Worm (Caenorhabditis elegans) whole organism, young adult: ENCODE results near the gene srh-21.
"Not testable (repeated sequence)": the region's sequence is repeated elsewhere in the genome, so short reads cannot be mapped to it uniquely, and the experiment has no call there.

ENCODE experiments used
- B0261.1 ChIP-seq: sonication (generic microtip); optimal IDR thresholded peaks from 2 replicates; lab custom pipeline; 2016; ENCODE audit warnings: mild to moderate bottlenecking, missing genetic modification characterization, moderate library complexity, missing compliant biosample characterization
- B0336.3 ChIP-seq: fragments of 200-800 bp; sonication (Bioruptor generic); IDR thresholded peaks from 2 replicates; pipeline ENCODE4 v1.3.6; 2022; ENCODE audit warnings: missing genetic modification characterization, missing compliant biosample characterization
- D2030.7 ChIP-seq: fragments of 200-800 bp; sonication (Bioruptor generic); IDR thresholded peaks from 2 replicates; pipeline ENCODE4 v1.3.6; 2022; ENCODE audit warnings: missing genetic modification reagents, missing genetic modification characterization, missing compliant biosample characterization
- F33H1.4 ChIP-seq: fragments of 200-800 bp; sonication (Bioruptor generic); IDR thresholded peaks from 2 replicates; pipeline ENCODE4 v1.3.6; 2022; ENCODE audit warnings: missing genetic modification reagents, missing genetic modification characterization, missing compliant biosample characterization
- F39B2.1 ChIP-seq: fragments of 200-800 bp; sonication (Bioruptor generic); IDR thresholded peaks from 2 replicates; pipeline ENCODE4 v1.3.6; 2022; ENCODE audit warnings: missing genetic modification reagents, missing genetic modification characterization, missing compliant biosample characterization
- F49E8.2 ChIP-seq: sonication (generic microtip); optimal IDR thresholded peaks from 3 replicates; lab custom pipeline; 2017; ENCODE audit warnings: missing genetic modification characterization, mild to moderate bottlenecking, missing compliant biosample characterization, antibody characterized with exemption, moderate library complexity; ENCODE audit not compliant: insufficient read depth
- F55B11.4 ChIP-seq: sonication (generic microtip); optimal IDR thresholded peaks from 2 replicates; lab custom pipeline; 2016; ENCODE audit warnings: missing compliant biosample characterization, missing genetic modification characterization, borderline replicate concordance; ENCODE audit not compliant: insufficient read depth
- F57A8.1 ChIP-seq: fragments of 200-800 bp; sonication (Bioruptor generic); optimal IDR thresholded peaks from 2 replicates; lab custom pipeline; 2018; ENCODE audit warnings: mild to moderate bottlenecking, missing genetic modification characterization, moderate library complexity, missing compliant biosample characterization
- K12H6.12 ChIP-seq: fragments of 200-800 bp; sonication (Bioruptor generic); optimal IDR thresholded peaks from 2 replicates; lab custom pipeline; 2018; ENCODE audit warnings: mild to moderate bottlenecking, missing genetic modification characterization, missing compliant biosample characterization
- T07F8.4 ChIP-seq: sonication (generic microtip); optimal IDR thresholded peaks from 2 replicates; lab custom pipeline; 2016; ENCODE audit warnings: mild to moderate bottlenecking, missing genetic modification characterization, moderate library complexity, missing compliant biosample characterization
- Y53F4B.3 ChIP-seq: fragments of 200-800 bp; sonication (Bioruptor generic); IDR thresholded peaks from 2 replicates; pipeline ENCODE4 v1.3.6; 2022; ENCODE audit warnings: missing genetic modification reagents, missing genetic modification characterization, missing compliant biosample characterization
- Y67H2A.10 ChIP-seq: fragments of 200-800 bp; sonication (Bioruptor generic); conservative IDR thresholded peaks from 2 replicates; pipeline ENCODE4 v1.3.6; 2022; ENCODE audit warnings: missing genetic modification reagents, missing genetic modification characterization, missing compliant biosample characterization
- Y79H2A.3 ChIP-seq: fragments of 200-800 bp; sonication (Bioruptor generic); conservative IDR thresholded peaks from 2 replicates; pipeline ENCODE4 v1.3.6; 2022; ENCODE audit warnings: missing genetic modification reagents, missing genetic modification characterization, missing compliant biosample characterization
- attf-6 ChIP-seq: fragments of 200-800 bp; sonication (Bioruptor generic); IDR thresholded peaks from 2 replicates; pipeline ENCODE4 v1.3.6; 2022; ENCODE audit warnings: missing genetic modification reagents, missing genetic modification characterization, missing compliant biosample characterization
- ceh-100 ChIP-seq: fragments of 200-800 bp; sonication (Bioruptor generic); IDR thresholded peaks from 2 replicates; pipeline ENCODE4 v1.3.6; 2022; ENCODE audit warnings: missing genetic modification reagents, missing genetic modification characterization, missing compliant biosample characterization
- ceh-27 ChIP-seq: fragments of 200-800 bp; sonication (Bioruptor generic); optimal IDR thresholded peaks from 2 replicates; lab custom pipeline; 2018; ENCODE audit warnings: mild to moderate bottlenecking, missing genetic modification characterization, moderate library complexity, missing compliant biosample characterization
- ceh-58 ChIP-seq: fragments of 200-800 bp; sonication (Bioruptor generic); IDR thresholded peaks from 2 replicates; pipeline ENCODE4 v1.3.6; 2022; ENCODE audit warnings: missing genetic modification characterization, missing compliant biosample characterization
- ceh-91 ChIP-seq: fragments of 200-800 bp; sonication (Bioruptor generic); IDR thresholded peaks from 2 replicates; pipeline ENCODE4 v1.3.6; 2022; ENCODE audit warnings: missing genetic modification reagents, missing genetic modification characterization, missing compliant biosample characterization
- dpl-1 ChIP-seq: fragments of 150-350 bp; optimal IDR thresholded peaks from 2 replicates; lab custom pipeline; 2014; ENCODE audit warnings: missing biosample characterization, missing genetic modification reagents, missing genetic modification characterization
- efl-1 ChIP-seq: fragments of 150-350 bp; optimal IDR thresholded peaks from 2 replicates; lab custom pipeline; 2014; ENCODE audit warnings: missing biosample characterization, missing genetic modification reagents, missing genetic modification characterization
- hmg-1.2 ChIP-seq: fragments of 200-800 bp; sonication (Bioruptor generic); IDR thresholded peaks from 2 replicates; pipeline ENCODE4 v1.3.6; 2022; ENCODE audit warnings: missing genetic modification reagents, missing genetic modification characterization, missing compliant biosample characterization
- lag-1 ChIP-seq: fragments of 200-800 bp; sonication (Bioruptor generic); IDR thresholded peaks from 2 replicates; pipeline ENCODE4 v1.3.6; 2022; ENCODE audit warnings: missing genetic modification reagents, missing genetic modification characterization, missing compliant biosample characterization
- lsy-27 ChIP-seq: sonication (generic microtip); optimal IDR thresholded peaks from 2 replicates; lab custom pipeline; 2017; ENCODE audit warnings: missing genetic modification characterization, mild to moderate bottlenecking, missing compliant biosample characterization, antibody characterized with exemption, missing genotype, borderline replicate concordance; ENCODE audit not compliant: insufficient read depth
- madf-3 ChIP-seq: fragments of 200-800 bp; sonication (Bioruptor generic); IDR thresholded peaks from 2 replicates; pipeline ENCODE4 v1.3.6; 2022; ENCODE audit warnings: missing genetic modification reagents, missing genetic modification characterization, missing compliant biosample characterization
- madf-8 ChIP-seq: fragments of 200-800 bp; sonication (Bioruptor generic); conservative IDR thresholded peaks from 2 replicates; pipeline ENCODE4 v1.3.6; 2022; ENCODE audit warnings: missing genetic modification reagents, missing genetic modification characterization, missing compliant biosample characterization
- mcd-1 ChIP-seq: fragments of 200-800 bp; sonication (Bioruptor generic); IDR thresholded peaks from 2 replicates; pipeline ENCODE4 v1.3.6; 2022; ENCODE audit warnings: missing genetic modification reagents, missing genetic modification characterization, missing compliant biosample characterization
- mes-4 ChIP-seq: sonication (generic microtip); optimal IDR thresholded peaks from 2 replicates; lab custom pipeline; 2016; ENCODE audit warnings: missing genotype, missing genetic modification characterization, missing compliant biosample characterization
- mxl-1 ChIP-seq: sonication (generic microtip); optimal IDR thresholded peaks from 2 replicates; lab custom pipeline; 2016; ENCODE audit warnings: missing genetic modification characterization, missing compliant biosample characterization
- pbrm-1 ChIP-seq: fragments of 200-800 bp; sonication (Bioruptor generic); IDR thresholded peaks from 2 replicates; pipeline ENCODE4 v1.3.6; 2022; ENCODE audit warnings: missing genetic modification reagents, missing genetic modification characterization, missing compliant biosample characterization
- pha-4 ChIP-seq: fragments of 150-350 bp; sonication (generic microtip); optimal IDR thresholded peaks from 2 replicates; lab custom pipeline; 2014; ENCODE audit warnings: missing biosample characterization, missing genetic modification reagents, missing genetic modification characterization
- repo-1 ChIP-seq: sonication (generic microtip); optimal IDR thresholded peaks from 2 replicates; lab custom pipeline; 2017; ENCODE audit warnings: mild to moderate bottlenecking, missing genetic modification characterization, missing compliant biosample characterization
- sdz-38 ChIP-seq: sonication (generic microtip); optimal IDR thresholded peaks from 2 replicates; lab custom pipeline; 2016; ENCODE audit warnings: missing genotype, missing genetic modification characterization, missing compliant biosample characterization
- snpc-1.1 ChIP-seq: sonication (generic microtip); optimal IDR thresholded peaks from 2 replicates; lab custom pipeline; 2017; ENCODE audit warnings: missing genetic modification characterization, mild to moderate bottlenecking, missing compliant biosample characterization, antibody characterized with exemption, moderate library complexity, missing genotype, missing genetic modification reagents; ENCODE audit not compliant: insufficient read depth
- snpc-1.3 ChIP-seq: sonication (generic microtip); optimal IDR thresholded peaks from 2 replicates; lab custom pipeline; 2017; ENCODE audit warnings: missing genetic modification characterization, mild to moderate bottlenecking, missing compliant biosample characterization, antibody characterized with exemption, moderate library complexity, missing genotype, missing genetic modification reagents; ENCODE audit not compliant: insufficient read depth
- snpc-3.4 ChIP-seq: sonication (generic microtip); optimal IDR thresholded peaks from 2 replicates; lab custom pipeline; 2017; ENCODE audit warnings: missing genetic modification characterization, mild to moderate bottlenecking, missing compliant biosample characterization, antibody characterized with exemption, moderate library complexity, missing genotype, missing genetic modification reagents
- snpc-4 ChIP-seq, 5 experiments: fragments of 150-350 bp in 1 of 5; sonication (generic microtip) in 4 of 5; optimal IDR thresholded peaks; 2 replicates each; lab custom pipeline; 2014 to 2018; ENCODE audit warnings: missing genetic modification characterization in 5 of 5, missing biosample characterization in 3 of 5, antibody characterized with exemption in 2 of 5, mild to moderate bottlenecking in 2 of 5, missing compliant biosample characterization in 2 of 5, missing genotype in 2 of 5, moderate library complexity in 2 of 5, missing genetic modification reagents in 1 of 5
- tbp1 ChIP-seq: fragments of 200-800 bp; sonication (Bioruptor generic); optimal IDR thresholded peaks from 2 replicates; lab custom pipeline; 2018; ENCODE audit warnings: mild to moderate bottlenecking, missing genetic modification characterization, missing compliant biosample characterization
- tbx-9 ChIP-seq: sonication (generic microtip); optimal IDR thresholded peaks from 2 replicates; lab custom pipeline; 2016; ENCODE audit warnings: borderline replicate concordance, missing genetic modification characterization, inconsistent platforms, missing compliant biosample characterization
- ztf-26 ChIP-seq: sonication (generic microtip); optimal IDR thresholded peaks from 2 replicates; lab custom pipeline; 2017; ENCODE audit warnings: missing genetic modification characterization, missing compliant biosample characterization

Gene srh-21

ce11 chrV:4895744-4896143 is 30.7 kb upstream of the srh-21 start, which contains the start of gene ugt-9:
TSS of gene ugt-9 (plus strand) at chrV:4896048.
- no peak for TF ChIP-seq Y67H2A.10
- no peak for TF ChIP-seq madf-3 (GFP tag; lab: Robert Waterston, UW)
- TF ChIP-seq repo-1 = no peak
- TF ChIP-seq F55B11.4 (tag; lab: Kevin White, UChicago) = no peak
- TF ChIP-seq mxl-1 = no peak
- no peak for TF ChIP-seq snpc-1.1 (tag; lab: Kevin White, UChicago)
- no peak for TF ChIP-seq snpc-1.3
- TF ChIP-seq ceh-91 (GFP tag; lab: Robert Waterston, UW) = no peak

- TF ChIP-seq hmg-1.2 (GFP tag; lab: Robert Waterston, UW) = peak; percentile 62
- not testable (repeated sequence) for TF ChIP-seq snpc-4 (GFP tag; optimal IDR thresholded peaks at IDR 0.05; lab: Kevin White, UChicago)
- peak in 1 of 4 experiments; percentile 41 for TF ChIP-seq snpc-4 (tag; optimal IDR thresholded peaks at IDR 0.05; lab: Kevin White, UChicago)
These were observed 26.5 kb upstream of the srh-21 start, which contains the start of gene ugt-10 for ce11 chrV:4900020-4900419. TSS of gene ugt-10 (minus strand) at chrV:4900120.

ce11 chrV:4901074-4901473 is 25.4 kb upstream of the srh-21 start, which contains the start of gene ugt-67:
TSS of gene ugt-67 (plus strand) at chrV:4901374.
- TF ChIP-seq madf-8 (GFP tag; lab: Robert Waterston, UW) = no peak
- no peak for TF ChIP-seq ztf-26 (tag; lab: Kevin White, UChicago)
- TF ChIP-seq Y79H2A.3 = no peak
- TF ChIP-seq snpc-3.4 (tag; lab: Kevin White, UChicago) = no peak
- TF ChIP-seq pbrm-1 (GFP tag; lab: Robert Waterston, UW) = no peak
- no peak for TF ChIP-seq F33H1.4 (GFP tag; lab: Robert Waterston, UW)

DNA sequence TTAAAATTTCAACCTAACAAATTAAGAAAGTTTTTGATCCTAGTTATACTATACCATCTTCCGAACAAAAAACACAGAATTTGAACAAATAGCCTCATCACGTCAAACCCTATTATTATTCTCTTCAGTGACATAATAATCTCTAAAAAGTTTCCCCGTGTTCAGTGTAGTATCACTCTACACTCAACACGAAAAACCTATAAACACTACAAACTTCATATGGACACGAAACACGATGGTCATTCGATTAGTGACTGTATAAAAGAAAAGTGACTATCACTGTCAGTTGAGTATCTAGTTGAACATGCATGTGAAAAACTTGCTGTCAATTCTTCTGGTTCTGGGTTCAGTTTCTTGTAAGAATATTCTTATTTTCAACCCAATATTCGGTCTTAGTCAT is 22.8 kb upstream of the srh-21 start, which contains the start of gene ugt-8:
Gene ugt-8, plus strand, starts transcription at position 235 of the 400 bp plus-strand sequence.
- TF ChIP-seq mes-4 (tag; lab: Kevin White, UChicago) = no peak
- no peak for TF ChIP-seq F49E8.2 (tag; lab: Kevin White, UChicago)
- no peak for TF ChIP-seq efl-1
- no peak for TF ChIP-seq snpc-1.1 (tag; lab: Kevin White, UChicago)
- no peak for TF ChIP-seq T07F8.4 (tag; lab: Kevin White, UChicago)
- TF ChIP-seq Y53F4B.3 = no peak
- no peak for TF ChIP-seq F39B2.1
- TF ChIP-seq K12H6.12 (tag; lab: Kevin White, UChicago) = no peak
- TF ChIP-seq pha-4 (tag; lab: Kevin White, UChicago) = no peak
- TF ChIP-seq ceh-27 (GFP tag; lab: Kevin White, UChicago) = no peak
- TF ChIP-seq tbp1 (GFP tag; lab: Kevin White, UChicago) = no peak
- no peak for TF ChIP-seq F57A8.1 (GFP tag; lab: Kevin White, UChicago)
- TF ChIP-seq tbx-9 (tag; lab: Kevin White, UChicago) = no peak
- no peak for TF ChIP-seq ceh-58 (GFP tag; lab: Robert Waterston, UW)

- TF ChIP-seq attf-6 (GFP tag; lab: Robert Waterston, UW) = no peak
- TF ChIP-seq ceh-100 (GFP tag; lab: Robert Waterston, UW) = no peak
- no peak for TF ChIP-seq lsy-27 (tag; lab: Kevin White, UChicago)
- no peak for TF ChIP-seq lag-1 (GFP tag; lab: Robert Waterston, UW)
- TF ChIP-seq B0261.1 = no peak
- no peak for TF ChIP-seq mcd-1 (GFP tag; lab: Robert Waterston, UW)
- TF ChIP-seq B0336.3 (GFP tag; lab: Robert Waterston, UW) = no peak
- no peak for TF ChIP-seq sdz-38 (tag; lab: Kevin White, UChicago)
- TF ChIP-seq dpl-1 (GFP tag; lab: Kevin White, UChicago) = no peak
- TF ChIP-seq K12H6.12 (tag; lab: Kevin White, UChicago) = no peak
- TF ChIP-seq D2030.7 = no peak
- TF ChIP-seq F39B2.1 = no peak
- TF ChIP-seq, all 124 proteins: peak for 0
These were observed 20.5 kb upstream of the srh-21 start, which contains the start of gene ugt-14 for ce11 chrV:4905953-4906352. TSS of gene ugt-14 (plus strand) at chrV:4906253.
